Fruit fly (Drosophila melanogaster) S2 (cell line): ENCODE data around the gene CG31404.

Experiments
- CG8478 ChIP-seq: fragments of >200 bp; optimal IDR thresholded peaks from 2 replicates; lab custom pipeline; 2018
- CTCF ChIP-seq, 2 experiments: fragments of >200 bp; optimal IDR thresholded peaks; 2 replicates each; lab custom pipeline; 2018

Gene CG31404

dm6 chr3R:19369060-19369459 lies 6.8 kb downstream of the CG31404 start:
- TF ChIP-seq CTCF (optimal IDR thresholded peaks at IDR 0.05; lab: Kevin White, UChicago) (no peak), CG8478 (lab: Kevin White, UChicago) (no peak)

dm6 chr3R:19362879-19363278 lies 12.9 kb downstream of the CG31404 start:
- TF ChIP-seq CG8478 (lab: Kevin White, UChicago) (no peak), CTCF (optimal IDR thresholded peaks at IDR 0.05; lab: Kevin White, UChicago) (no peak)

dm6 chr3R:19353751-19354150 lies 22.1 kb downstream of the CG31404 start, which contains the start of gene CG43203:
Gene CG43203, plus strand, starts transcription at chr3R:19354051.
- TF ChIP-seq CTCF (optimal IDR thresholded peaks at IDR 0.05; lab: Kevin White, UChicago): no peak

DNA sequence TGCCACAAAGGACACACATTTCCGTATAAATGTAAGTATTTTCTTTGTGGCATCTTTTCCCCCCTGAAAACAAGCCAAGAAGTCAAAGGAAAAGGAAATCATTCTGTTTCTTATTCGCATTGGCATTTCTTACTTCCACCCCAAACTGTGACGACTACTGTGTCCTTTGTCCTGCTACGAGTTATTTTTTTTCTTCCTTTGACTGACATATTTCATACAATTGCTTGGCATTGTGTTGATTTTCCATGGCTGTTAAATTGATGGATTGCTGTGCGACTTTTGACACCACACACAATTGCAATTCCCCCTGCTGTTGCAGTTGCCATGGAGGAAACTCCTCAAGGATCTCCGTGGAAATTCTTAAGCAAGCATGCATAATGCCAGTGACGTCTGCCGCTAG lies 23.7 kb downstream of the CG31404 start:
- TF ChIP-seq CG8478 (lab: Kevin White, UChicago): no peak
- no peak for TF ChIP-seq CTCF (optimal IDR thresholded peaks at IDR 0.05; lab: Kevin White, UChicago)

dm6 chr3R:19350375-19350943 lies 25.4 kb downstream of the CG31404 start:
- TF ChIP-seq CG8478 (lab: Kevin White, UChicago) (no peak), CTCF (optimal IDR thresholded peaks at IDR 0.05; lab: Kevin White, UChicago) (no peak)

- TF ChIP-seq CTCF (optimal IDR thresholded peaks at IDR 0.05; lab: Kevin White, UChicago) (no peak), CG8478 (lab: Kevin White, UChicago) (no peak)
These were observed 28.1 kb downstream of the CG31404 start for dm6 chr3R:19347678-19348077.

DNA sequence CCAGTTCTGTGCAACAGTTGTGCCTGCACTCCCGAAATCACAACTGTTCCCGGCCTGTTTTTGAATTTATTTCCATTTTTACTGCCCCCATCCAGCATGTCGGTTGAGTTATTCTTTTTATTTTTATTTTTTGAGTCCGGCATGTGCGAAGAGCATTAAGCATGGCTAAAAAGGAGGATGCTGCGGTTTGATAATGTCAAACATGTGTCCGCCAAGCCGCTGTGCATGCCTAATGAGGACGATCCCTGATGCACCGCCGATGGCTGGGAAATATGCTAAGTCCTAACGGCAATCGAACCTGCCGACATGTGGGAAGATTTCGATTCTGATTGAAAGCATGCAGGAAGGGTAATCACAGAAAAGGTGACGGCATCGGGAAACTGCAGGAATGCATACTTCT lies 29.3 kb downstream of the CG31404 start:
- TF ChIP-seq CTCF (optimal IDR thresholded peaks at IDR 0.05; lab: Kevin White, UChicago) (no peak), CG8478 (lab: Kevin White, UChicago) (no peak)

DNA sequence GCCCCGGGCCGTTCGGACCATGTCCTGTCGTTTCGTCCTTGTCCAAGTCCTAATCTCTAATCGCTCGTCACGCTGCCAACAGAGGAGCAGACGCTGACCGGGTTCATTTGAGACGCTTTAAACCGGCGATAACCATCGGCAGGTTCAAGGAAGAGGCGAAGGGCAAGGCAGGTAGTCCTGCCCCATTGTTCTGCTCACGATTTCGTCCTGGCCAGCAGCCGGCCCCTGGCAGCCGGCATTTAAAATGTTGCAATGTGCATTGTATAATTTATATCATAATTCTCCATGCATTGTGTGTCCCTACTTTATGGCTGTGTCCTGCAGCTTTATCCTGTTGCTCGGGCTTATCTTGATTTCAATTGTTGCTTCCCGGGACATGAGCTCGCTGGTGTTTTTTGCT lies 30.6 kb downstream of the CG31404 start:
- TF ChIP-seq CG8478 (lab: Kevin White, UChicago): no peak
- TF ChIP-seq CTCF (optimal IDR thresholded peaks at IDR 0.05; lab: Kevin White, UChicago): no peak

- TF ChIP-seq CTCF (optimal IDR thresholded peaks at IDR 0.05; lab: Kevin White, UChicago) (no peak), CG8478 (lab: Kevin White, UChicago) (no peak)
These were observed 32.1 kb downstream of the CG31404 start for dm6 chr3R:19343534-19344325.

DNA sequence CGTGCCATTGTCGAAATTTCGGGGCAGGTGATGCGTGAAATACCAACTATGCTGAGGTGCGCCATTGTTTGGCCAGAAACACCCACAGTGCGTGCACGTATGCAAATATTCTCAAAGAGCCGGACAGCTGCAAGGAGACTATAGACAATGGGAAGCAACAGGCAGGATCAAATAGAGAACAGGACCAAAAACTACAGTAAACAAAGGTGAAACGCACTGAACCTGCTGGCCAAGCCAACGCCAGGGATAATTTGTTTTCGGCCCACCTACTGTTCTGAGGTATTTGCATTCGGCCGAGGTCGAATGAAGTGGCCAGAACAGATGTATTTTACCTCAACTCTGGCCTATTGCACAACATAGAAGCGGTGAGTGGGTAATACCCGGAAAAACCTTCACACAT lies 34.0 kb downstream of the CG31404 start:
- no peak for TF ChIP-seq CTCF (optimal IDR thresholded peaks at IDR 0.05; lab: Kevin White, UChicago)
- TF ChIP-seq CG8478 (lab: Kevin White, UChicago): no peak

DNA sequence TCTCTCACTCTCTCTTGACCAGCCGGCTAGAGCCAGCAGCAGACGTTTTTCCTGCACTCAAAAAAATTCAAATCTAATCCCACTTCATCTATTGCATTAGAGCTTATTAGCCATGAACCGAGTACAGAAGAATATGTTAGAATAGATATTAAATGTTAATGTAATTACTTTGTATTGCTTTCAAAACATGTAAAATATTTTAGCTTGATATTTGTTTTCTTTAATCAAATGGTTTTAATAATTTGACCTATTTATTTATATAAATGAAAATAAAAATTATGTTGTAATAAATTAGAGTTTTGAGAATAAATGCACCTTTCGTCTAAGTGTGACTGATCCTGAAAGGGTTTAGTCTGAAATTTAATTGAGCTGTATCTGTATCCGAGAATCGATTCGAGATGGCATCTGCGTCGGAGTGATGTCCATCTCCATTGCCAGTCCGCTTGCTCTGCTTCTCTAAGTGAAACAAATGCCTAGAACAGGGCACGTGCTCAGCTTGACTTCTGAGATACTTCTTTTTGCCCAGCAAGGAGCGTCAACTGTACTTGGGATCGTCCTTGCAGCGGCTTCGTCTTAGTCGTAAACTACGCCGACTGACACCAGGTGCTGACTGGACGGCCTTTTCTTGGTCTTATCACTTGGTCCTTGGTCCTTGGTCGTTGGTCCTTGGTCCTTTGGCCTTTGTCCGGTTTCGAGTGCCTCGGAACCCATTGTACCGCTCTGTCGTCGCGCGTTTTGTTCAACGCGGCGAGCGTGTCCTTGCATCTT lies 35.3 kb downstream of the CG31404 start:
- TF ChIP-seq CG8478 (lab: Kevin White, UChicago) (no peak), CTCF (optimal IDR thresholded peaks at IDR 0.05; lab: Kevin White, UChicago) (no peak)

DNA sequence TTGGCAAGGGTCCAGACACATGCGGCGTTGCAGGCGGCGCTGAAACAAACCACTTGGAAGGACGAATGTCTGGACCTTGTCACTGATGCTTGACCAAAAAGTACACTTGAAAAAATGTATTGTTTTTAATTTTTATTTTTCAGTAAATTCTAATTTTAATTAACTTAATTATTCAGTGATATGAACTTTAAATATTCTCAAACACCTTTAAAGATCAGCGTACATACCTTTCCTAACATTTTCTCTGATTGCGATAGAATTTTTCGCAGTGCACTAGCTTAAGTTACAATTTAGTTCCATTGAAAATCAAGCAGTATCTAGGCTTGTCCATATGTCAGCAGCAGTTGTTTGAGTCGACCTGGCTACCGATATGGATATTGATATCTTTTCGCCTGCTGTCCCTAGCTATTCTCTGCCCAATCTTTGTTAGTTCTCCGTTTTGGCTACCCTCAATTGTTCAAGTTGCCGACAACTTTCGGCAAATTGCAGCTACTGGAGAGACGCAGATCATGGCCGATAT lies 36.6 kb downstream of the CG31404 start:
- no peak for TF ChIP-seq CG8478 (lab: Kevin White, UChicago)
- TF ChIP-seq CTCF (optimal IDR thresholded peaks at IDR 0.05; lab: Kevin White, UChicago): no peak

DNA sequence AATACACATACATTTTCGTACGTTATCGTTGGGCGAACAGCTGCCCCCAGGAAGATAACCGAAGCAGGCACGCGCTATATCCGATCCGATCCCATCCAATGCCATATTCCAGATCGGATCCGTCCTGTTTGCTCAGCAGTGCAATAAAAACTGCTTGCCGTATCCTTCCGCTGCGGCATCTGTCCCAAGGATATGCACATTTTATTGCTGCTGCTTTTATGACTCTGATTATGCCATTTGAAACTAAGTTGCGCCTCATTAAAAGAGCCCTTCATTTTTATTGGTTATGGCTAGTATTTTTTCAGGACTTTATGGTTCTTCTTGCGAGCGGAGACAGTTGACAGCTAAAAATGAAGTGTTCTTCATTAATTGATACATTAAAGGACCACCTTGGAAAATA lies 40.3 kb downstream of the CG31404 start:
- no peak for TF ChIP-seq CTCF (optimal IDR thresholded peaks at IDR 0.05; lab: Kevin White, UChicago)
- no peak for TF ChIP-seq CG8478 (lab: Kevin White, UChicago)

DNA sequence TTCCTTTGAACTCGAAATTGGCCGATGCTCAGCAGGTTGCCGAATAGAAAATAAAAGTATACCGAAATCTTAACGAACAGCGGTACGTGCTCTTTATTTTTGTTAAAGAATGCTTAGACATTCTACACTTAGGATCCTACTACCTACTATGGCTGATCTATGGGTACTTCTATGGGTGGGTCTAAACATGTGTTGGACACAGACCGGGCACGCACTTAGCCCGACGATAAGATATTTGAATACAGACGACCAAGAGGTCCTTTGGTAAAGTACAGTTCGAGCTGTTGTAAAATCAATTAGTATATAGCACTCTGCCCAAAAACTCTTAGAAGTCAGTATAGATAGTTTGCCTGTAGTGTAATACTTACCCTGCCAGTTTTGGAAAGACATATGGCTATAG lies 43.3 kb downstream of the CG31404 start:
- no peak for TF ChIP-seq CG8478 (lab: Kevin White, UChicago)
- TF ChIP-seq CTCF (optimal IDR thresholded peaks at IDR 0.05; lab: Kevin White, UChicago): no peak

DNA sequence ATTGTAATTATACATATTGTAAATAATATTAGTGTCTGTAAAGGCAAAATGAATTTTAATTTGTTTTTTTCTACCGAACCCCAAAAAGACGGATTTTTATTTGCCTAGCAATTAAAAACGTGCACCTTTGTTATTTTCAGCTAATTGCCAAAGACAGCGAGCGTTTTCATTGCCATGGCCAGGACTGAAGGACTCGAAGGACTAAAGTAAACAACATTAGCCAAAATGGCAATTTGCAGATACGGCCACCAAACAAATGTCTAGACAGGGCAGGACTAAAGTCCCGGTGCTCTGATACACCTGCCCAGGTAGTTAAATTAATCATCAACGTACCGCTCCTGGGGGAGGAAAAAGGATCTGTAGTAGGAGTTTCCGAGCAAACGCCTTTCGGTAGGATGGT lies 43.8 kb downstream of the CG31404 start:
- TF ChIP-seq CTCF (optimal IDR thresholded peaks at IDR 0.05; lab: Kevin White, UChicago) (no peak), CG8478 (lab: Kevin White, UChicago) (no peak)
